Worm (Caenorhabditis elegans) whole organism, young adult: ENCODE measurements around the gene C27F2.4.
A peak's percentile ranks its signal among the peaks of the same experiment; 100 is the strongest.

Source experiments
- C06A6.2 ChIP-seq: fragments of 200-800 bp; sonication (Bioruptor generic); conservative IDR thresholded peaks from 2 replicates; pipeline ENCODE4 v1.3.6; 2022; ENCODE audit warnings: missing genetic modification characterization, missing compliant biosample characterization
- F23B12.7 ChIP-seq: sonication (generic microtip); optimal IDR thresholded peaks from 2 replicates; lab custom pipeline; 2017; ENCODE audit warnings: missing genetic modification characterization, mild to moderate bottlenecking, missing compliant biosample characterization, antibody characterized with exemption, moderate library complexity; ENCODE audit not compliant: insufficient read depth
- F33H1.4 ChIP-seq: fragments of 200-800 bp; sonication (Bioruptor generic); IDR thresholded peaks from 2 replicates; pipeline ENCODE4 v1.3.6; 2022; ENCODE audit warnings: missing genetic modification reagents, missing genetic modification characterization, missing compliant biosample characterization
- F39B2.1 ChIP-seq: fragments of 200-800 bp; sonication (Bioruptor generic); IDR thresholded peaks from 2 replicates; pipeline ENCODE4 v1.3.6; 2022; ENCODE audit warnings: missing genetic modification reagents, missing genetic modification characterization, missing compliant biosample characterization
- F52B5.7 ChIP-seq: sonication (generic microtip); optimal IDR thresholded peaks from 2 replicates; lab custom pipeline; 2016; ENCODE audit warnings: mild to moderate bottlenecking, missing genetic modification characterization, missing compliant biosample characterization
- F55B11.4 ChIP-seq: sonication (generic microtip); optimal IDR thresholded peaks from 2 replicates; lab custom pipeline; 2016; ENCODE audit warnings: missing compliant biosample characterization, missing genetic modification characterization, borderline replicate concordance; ENCODE audit not compliant: insufficient read depth
- F57C9.4 ChIP-seq: sonication (generic microtip); optimal IDR thresholded peaks from 2 replicates; lab custom pipeline; 2017; ENCODE audit warnings: mild to moderate bottlenecking, missing genetic modification characterization, missing compliant biosample characterization
- K11D2.4 ChIP-seq: fragments of 200-800 bp; sonication (Bioruptor generic); IDR thresholded peaks from 2 replicates; pipeline ENCODE4 v1.3.6; 2022; ENCODE audit warnings: missing genetic modification reagents, missing genetic modification characterization, missing compliant biosample characterization
- T26A5.8 ChIP-seq: sonication (generic microtip); optimal IDR thresholded peaks from 2 replicates; lab custom pipeline; 2016; ENCODE audit warnings: missing genetic modification characterization, missing compliant biosample characterization
- Y56A3A.18 ChIP-seq: fragments of 200-800 bp; sonication (Bioruptor generic); IDR thresholded peaks from 2 replicates; pipeline ENCODE4 v1.3.6; 2022; ENCODE audit warnings: missing genetic modification reagents, missing genetic modification characterization, missing compliant biosample characterization
- Y79H2A.3 ChIP-seq: fragments of 200-800 bp; sonication (Bioruptor generic); conservative IDR thresholded peaks from 2 replicates; pipeline ENCODE4 v1.3.6; 2022; ENCODE audit warnings: missing genetic modification reagents, missing genetic modification characterization, missing compliant biosample characterization
- aptf-3 ChIP-seq: fragments of 200-800 bp; sonication (Bioruptor generic); IDR thresholded peaks from 2 replicates; pipeline ENCODE4 v1.3.6; 2022; ENCODE audit warnings: missing genetic modification characterization, missing compliant biosample characterization
- attf-3 ChIP-seq: fragments of 200-800 bp; sonication (Bioruptor generic); conservative IDR thresholded peaks from 2 replicates; pipeline ENCODE4 v1.3.6; 2022; ENCODE audit warnings: missing genetic modification reagents, missing genetic modification characterization, missing compliant biosample characterization
- cebp-1 ChIP-seq, 2 experiments: fragments of 200-800 bp in 1 of 2; sonication (Bioruptor generic) in 1 of 2; sonication (generic microtip) in 1 of 2; IDR thresholded peaks in 1 of 2; optimal IDR thresholded peaks in 1 of 2; 2 replicates each; pipeline versions ENCODE4 v1.3.6 to Lab custom; 2017 to 2022; ENCODE audit warnings: missing compliant biosample characterization in 2 of 2, missing genetic modification characterization in 2 of 2, mild to moderate bottlenecking in 1 of 2, missing genetic modification reagents in 1 of 2, moderate library complexity in 1 of 2
- ceh-91 ChIP-seq: fragments of 200-800 bp; sonication (Bioruptor generic); IDR thresholded peaks from 2 replicates; pipeline ENCODE4 v1.3.6; 2022; ENCODE audit warnings: missing genetic modification reagents, missing genetic modification characterization, missing compliant biosample characterization
- chd-7 ChIP-seq: sonication (generic microtip); optimal IDR thresholded peaks from 2 replicates; lab custom pipeline; 2016; ENCODE audit warnings: mild to moderate bottlenecking, missing genetic modification characterization, moderate library complexity, missing compliant biosample characterization
- dpff-1 ChIP-seq: sonication (generic microtip); optimal IDR thresholded peaks from 2 replicates; lab custom pipeline; 2017; ENCODE audit warnings: mild to moderate bottlenecking, missing genetic modification characterization, missing compliant biosample characterization
- egl-18 ChIP-seq: fragments of 200-800 bp; sonication (Bioruptor generic); IDR thresholded peaks from 2 replicates; pipeline ENCODE4 v1.3.6; 2022; ENCODE audit warnings: missing genetic modification reagents, missing genetic modification characterization, missing compliant biosample characterization
- egl-44 ChIP-seq: fragments of 200-800 bp; sonication (Bioruptor generic); IDR thresholded peaks from 2 replicates; pipeline ENCODE4 v1.3.6; 2022; ENCODE audit warnings: missing genetic modification reagents, missing genetic modification characterization, missing compliant biosample characterization
- fkh-3 ChIP-seq: sonication (generic microtip); optimal IDR thresholded peaks from 2 replicates; lab custom pipeline; 2016; ENCODE audit warnings: mild to moderate bottlenecking, missing genetic modification characterization, missing compliant biosample characterization
- gei-17 ChIP-seq: fragments of 200-800 bp; sonication (Bioruptor generic); optimal IDR thresholded peaks from 2 replicates; lab custom pipeline; 2018; ENCODE audit warnings: mild to moderate bottlenecking, missing genetic modification characterization, missing compliant biosample characterization
- him-1 ChIP-seq: sonication (generic microtip); optimal IDR thresholded peaks from 2 replicates; lab custom pipeline; 2016; ENCODE audit warnings: missing genotype, missing genetic modification reagents, missing genetic modification characterization, missing compliant biosample characterization
- hmg-20 ChIP-seq: fragments of 200-800 bp; sonication (Bioruptor generic); IDR thresholded peaks from 2 replicates; pipeline ENCODE4 v1.3.6; 2022; ENCODE audit warnings: missing genetic modification reagents, missing genetic modification characterization, missing compliant biosample characterization
- hsf-1 ChIP-seq: fragments of 200-800 bp; sonication (Bioruptor generic); IDR thresholded peaks from 2 replicates; pipeline ENCODE4 v1.3.6; 2022; ENCODE audit warnings: missing genetic modification reagents, missing genetic modification characterization, missing compliant biosample characterization
- let-526 ChIP-seq: fragments of 200-800 bp; sonication (Bioruptor generic); IDR thresholded peaks from 2 replicates; pipeline ENCODE4 v1.3.6; 2022; ENCODE audit warnings: missing genetic modification reagents, missing genetic modification characterization, missing compliant biosample characterization
- let-607 ChIP-seq, 2 experiments: fragments of 200-800 bp in 1 of 2; sonication (Bioruptor generic) in 1 of 2; sonication (generic microtip) in 1 of 2; optimal IDR thresholded peaks; 2 replicates each; lab custom pipeline; 2016 to 2018; ENCODE audit warnings: mild to moderate bottlenecking in 2 of 2, missing compliant biosample characterization in 2 of 2, missing genetic modification characterization in 2 of 2, moderate library complexity in 2 of 2, missing genotype in 1 of 2
- lin-40 ChIP-seq: sonication (generic microtip); optimal IDR thresholded peaks from 2 replicates; lab custom pipeline; 2016; ENCODE audit warnings: missing genetic modification characterization, mild to moderate bottlenecking, missing compliant biosample characterization, missing genotype, missing genetic modification reagents
- lin-54 ChIP-seq: fragments of 200-800 bp; sonication (Bioruptor generic); optimal IDR thresholded peaks from 2 replicates; lab custom pipeline; 2018; ENCODE audit warnings: mild to moderate bottlenecking, missing genetic modification characterization, missing compliant biosample characterization
- lsl-1 ChIP-seq: fragments of 200-800 bp; sonication (Bioruptor generic); optimal IDR thresholded peaks from 2 replicates; lab custom pipeline; 2018; ENCODE audit warnings: mild to moderate bottlenecking, missing genetic modification characterization, moderate library complexity, missing compliant biosample characterization
- madf-3 ChIP-seq: fragments of 200-800 bp; sonication (Bioruptor generic); IDR thresholded peaks from 2 replicates; pipeline ENCODE4 v1.3.6; 2022; ENCODE audit warnings: missing genetic modification reagents, missing genetic modification characterization, missing compliant biosample characterization
- mel-28 ChIP-seq: sonication (generic microtip); optimal IDR thresholded peaks from 2 replicates; lab custom pipeline; 2016; ENCODE audit warnings: borderline replicate concordance, mild to moderate bottlenecking, missing genetic modification characterization, missing compliant biosample characterization
- nfya-1 ChIP-seq: sonication (generic microtip); optimal IDR thresholded peaks from 2 replicates; lab custom pipeline; 2017; ENCODE audit warnings: antibody characterized with exemption, missing compliant biosample characterization, missing genetic modification characterization, borderline replicate concordance; ENCODE audit not compliant: insufficient read depth
- rcor-1 ChIP-seq: fragments of 200-800 bp; sonication (Bioruptor generic); IDR thresholded peaks from 2 replicates; pipeline ENCODE4 v1.3.6; 2022; ENCODE audit warnings: missing genetic modification reagents, missing genetic modification characterization, missing compliant biosample characterization
- rec-8 ChIP-seq, 2 experiments: sonication (generic microtip); optimal IDR thresholded peaks; 2 replicates each; lab custom pipeline; 2016; ENCODE audit warnings: mild to moderate bottlenecking in 2 of 2, missing genetic modification characterization in 2 of 2, missing genetic modification reagents in 2 of 2, missing genotype in 2 of 2, missing biosample characterization in 1 of 2, missing compliant biosample characterization in 1 of 2, moderate library complexity in 1 of 2
- repo-1 ChIP-seq: sonication (generic microtip); optimal IDR thresholded peaks from 2 replicates; lab custom pipeline; 2017; ENCODE audit warnings: mild to moderate bottlenecking, missing genetic modification characterization, missing compliant biosample characterization
- sea-2 ChIP-seq: fragments of 200-800 bp; sonication (Bioruptor generic); IDR thresholded peaks from 2 replicates; pipeline ENCODE4 v1.3.6; 2022; ENCODE audit warnings: missing genetic modification characterization, missing compliant biosample characterization
- snpc-4 ChIP-seq, 5 experiments: fragments of 150-350 bp in 1 of 5; sonication (generic microtip) in 4 of 5; optimal IDR thresholded peaks; 2 replicates each; lab custom pipeline; 2014 to 2018; ENCODE audit warnings: missing genetic modification characterization in 5 of 5, missing biosample characterization in 3 of 5, antibody characterized with exemption in 2 of 5, mild to moderate bottlenecking in 2 of 5, missing compliant biosample characterization in 2 of 5, missing genotype in 2 of 5, moderate library complexity in 2 of 5, missing genetic modification reagents in 1 of 5
- tlf-1 ChIP-seq: fragments of 200-800 bp; sonication (Bioruptor generic); optimal IDR thresholded peaks from 2 replicates; lab custom pipeline; 2018; ENCODE audit warnings: mild to moderate bottlenecking, missing genetic modification characterization, missing compliant biosample characterization
- unc-130 ChIP-seq: sonication (generic microtip); optimal IDR thresholded peaks from 2 replicates; lab custom pipeline; 2016; ENCODE audit warnings: missing genetic modification reagents, missing genetic modification characterization, missing compliant biosample characterization
- ztf-26 ChIP-seq: sonication (generic microtip); optimal IDR thresholded peaks from 2 replicates; lab custom pipeline; 2017; ENCODE audit warnings: missing genetic modification characterization, missing compliant biosample characterization

Gene C27F2.4

DNA sequence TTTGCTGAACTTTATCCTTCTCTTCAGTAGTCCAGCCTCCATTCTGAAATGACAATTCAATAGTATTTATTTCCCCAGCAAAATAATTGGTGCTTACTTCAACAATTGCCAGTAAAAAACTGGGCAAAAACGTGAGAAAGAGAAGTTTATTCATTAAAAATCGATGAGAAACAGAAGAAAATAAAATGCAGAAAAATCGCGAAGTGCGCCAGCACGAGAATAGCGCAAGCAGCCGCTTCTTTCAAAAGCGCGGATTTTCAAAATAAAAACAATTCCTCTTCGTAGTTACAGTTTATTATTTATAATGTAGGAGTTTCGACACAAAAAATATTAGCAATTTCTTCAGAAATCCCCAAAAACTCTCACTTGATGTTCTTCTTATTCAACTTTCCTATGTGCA lies 2.8 kb upstream of the C27F2.4 start, which contains the start of gene C27F2.9 (continued):
- TF ChIP-seq F52B5.7 (tag; lab: Kevin White, UChicago) (no peak), F23B12.7 (tag; lab: Kevin White, UChicago) (peak; percentile 24), madf-3 (peak; percentile 86; the same call in 1 of the 2 replicates), him-1 (tag; lab: Kevin White, UChicago) (peak; percentile 70), attf-3 (GFP tag; lab: Robert Waterston, UW) (peak; percentile 77), aptf-3 (GFP tag; lab: Robert Waterston, UW) (no peak), egl-44 (GFP tag; lab: Robert Waterston, UW) (no peak), ceh-91 (peak; percentile 61; the same call in 1 of the 2 replicates), let-607 (tag; optimal IDR thresholded peaks at IDR 0.05; lab: Kevin White, UChicago) (peak in 1 of 2 experiments; percentile 22), hsf-1 (no peak), unc-130 (GFP tag; lab: Kevin White, UChicago) (peak; percentile 48), gei-17 (GFP tag; lab: Kevin White, UChicago) (no peak), F39B2.1 (GFP tag; lab: Robert Waterston, UW) (no peak), nfya-1 (no peak), F57C9.4 (tag; lab: Kevin White, UChicago) (no peak), rcor-1 (peak; percentile 90), F33H1.4 (GFP tag; lab: Robert Waterston, UW) (peak; percentile 79), sea-2 (GFP tag; lab: Robert Waterston, UW) (no peak), Y56A3A.18 (no peak), tlf-1 (GFP tag; lab: Kevin White, UChicago) (peak; percentile 83), lin-40 (tag; lab: Kevin White, UChicago) (peak; percentile 86), dpff-1 (tag; lab: Kevin White, UChicago) (no peak), K11D2.4 (peak; percentile 83), ztf-26 (tag; lab: Kevin White, UChicago) (peak; percentile 55), mel-28 (tag; lab: Kevin White, UChicago) (no peak), chd-7 (tag; lab: Kevin White, UChicago) (no peak), C06A6.2 (0 out of 2 replicates have a peak, but pooled peaks have one; percentile 34), T26A5.8 (no peak), let-526 (no peak), rec-8 (tag; optimal IDR thresholded peaks at IDR 0.05; lab: Kevin White, UChicago) (no peak), hmg-20 (GFP tag; lab: Robert Waterston, UW) (peak; percentile 85), lsl-1 (GFP tag; lab: Kevin White, UChicago) (peak; percentile 77), Y79H2A.3 (GFP tag; lab: Robert Waterston, UW) (no peak), egl-18 (GFP tag; lab: Robert Waterston, UW) (no peak), fkh-3 (tag; lab: Kevin White, UChicago) (no peak), repo-1 (tag; lab: Kevin White, UChicago) (peak; percentile 56), cebp-1 (GFP tag; IDR thresholded peaks at IDR 0.05; lab: Robert Waterston, UW) (no peak), cebp-1 (tag; optimal IDR thresholded peaks at IDR 0.05; lab: Kevin White, UChicago) (no peak), F55B11.4 (tag; lab: Kevin White, UChicago) (no peak), lin-54 (peak; percentile 100), snpc-4 (GFP tag; optimal IDR thresholded peaks at IDR 0.05; lab: Kevin White, UChicago) (peak; percentile 50), snpc-4 (tag; optimal IDR thresholded peaks at IDR 0.05; lab: Kevin White, UChicago) (peak in 2 of 4 experiments; percentile 55 to 85)
